Worm (Caenorhabditis elegans) whole organism, L1 larva: ENCODE results near the gene nlp-7.

Experiments used
- C04F5.9 ChIP-seq: sonication (generic microtip); optimal IDR thresholded peaks from 2 replicates; lab custom pipeline; 2016; ENCODE audit warnings: missing genetic modification characterization, missing compliant biosample characterization
- C16A3.4 ChIP-seq: fragments of 150-350 bp; optimal IDR thresholded peaks from 2 replicates; lab custom pipeline; 2014; ENCODE audit warnings: missing biosample characterization, missing genetic modification characterization
- C34B4.2 ChIP-seq: sonication (generic microtip); optimal IDR thresholded peaks from 2 replicates; lab custom pipeline; 2017; ENCODE audit warnings: mild to moderate bottlenecking, missing genetic modification characterization, missing compliant biosample characterization
- F16B12.6 ChIP-seq: fragments of 150-350 bp; optimal IDR thresholded peaks from 2 replicates; lab custom pipeline; 2014; ENCODE audit warnings: missing biosample characterization, missing genetic modification characterization
- Y116A8C.19 ChIP-seq: sonication (generic microtip); optimal IDR thresholded peaks from 2 replicates; lab custom pipeline; 2016; ENCODE audit warnings: missing compliant biosample characterization, missing genetic modification characterization, borderline replicate concordance
- alr-1 ChIP-seq: fragments of 200-800 bp; sonication (Bioruptor generic); optimal IDR thresholded peaks from 2 replicates; lab custom pipeline; 2018; ENCODE audit warnings: borderline replicate concordance, mild to moderate bottlenecking, missing genetic modification characterization, missing compliant biosample characterization
- ama-1 ChIP-seq: fragments of 150-350 bp; optimal IDR thresholded peaks from 2 replicates; lab custom pipeline; 2014
- ceh-63 ChIP-seq: fragments of 200-800 bp; sonication (Bioruptor generic); optimal IDR thresholded peaks from 2 replicates; lab custom pipeline; 2018; ENCODE audit warnings: mild to moderate bottlenecking, missing genetic modification characterization, missing compliant biosample characterization
- egl-27 ChIP-seq, 2 experiments: fragments of 150-350 bp in 1 of 2; sonication (generic microtip); optimal IDR thresholded peaks; 3 replicates each; lab custom pipeline; 2017 to 2018; ENCODE audit warnings: missing biosample characterization in 2 of 2, missing genetic modification characterization in 2 of 2, missing genetic modification reagents in 2 of 2
- elt-2 ChIP-seq: sonication (generic microtip); optimal IDR thresholded peaks from 2 replicates; lab custom pipeline; 2016; ENCODE audit warnings: missing genetic modification characterization, mild to moderate bottlenecking, inconsistent platforms, missing compliant biosample characterization, missing genetic modification reagents
- elt-3 ChIP-seq, 6 experiments: fragments of 150-350 bp in 1 of 6; sonication (generic microtip); optimal IDR thresholded peaks; 2 replicates each; lab custom pipeline; 2017 to 2018; ENCODE audit warnings: missing biosample characterization in 6 of 6, missing genetic modification characterization in 6 of 6, inconsistent platforms in 1 of 6
- fkh-10 ChIP-seq: sonication (generic microtip); optimal IDR thresholded peaks from 2 replicates; lab custom pipeline; 2017; ENCODE audit warnings: missing biosample characterization, missing genetic modification reagents, missing genetic modification characterization
- grh-1 ChIP-seq: fragments of 200-800 bp; sonication (Bioruptor generic); IDR thresholded peaks from 2 replicates; pipeline ENCODE4 v1.3.6; 2022; ENCODE audit warnings: missing genetic modification reagents, missing genetic modification characterization, missing compliant biosample characterization
- hlh-4 ChIP-seq: sonication (generic microtip); optimal IDR thresholded peaks from 2 replicates; lab custom pipeline; 2016; ENCODE audit warnings: mild to moderate bottlenecking, missing genetic modification characterization, missing compliant biosample characterization
- hpl-2 ChIP-seq: fragments of 150-350 bp; optimal IDR thresholded peaks from 2 replicates; lab custom pipeline; 2014; ENCODE audit warnings: missing biosample characterization, missing genetic modification reagents, missing genetic modification characterization
- irx-1 ChIP-seq: sonication (generic microtip); optimal IDR thresholded peaks from 2 replicates; lab custom pipeline; 2016; ENCODE audit warnings: missing genetic modification characterization, missing compliant biosample characterization
- isw-1 ChIP-seq: fragments of 200-800 bp; sonication (Bioruptor generic); IDR thresholded peaks from 2 replicates; pipeline ENCODE4 v1.3.6; 2022; ENCODE audit warnings: missing genetic modification characterization, missing compliant biosample characterization
- lin-35 ChIP-seq, 2 experiments: fragments of 150-350 bp; optimal IDR thresholded peaks; 2 replicates each; lab custom pipeline; 2014; ENCODE audit warnings: missing biosample characterization in 2 of 2, missing genetic modification characterization in 2 of 2, missing genetic modification reagents in 2 of 2
- lir-3 ChIP-seq: sonication (generic microtip); optimal IDR thresholded peaks from 2 replicates; lab custom pipeline; 2016; ENCODE audit warnings: mild to moderate bottlenecking, missing genetic modification characterization, moderate library complexity, missing compliant biosample characterization; ENCODE audit not compliant: poor library complexity
- lsy-2 ChIP-seq, 2 experiments: fragments of 150-350 bp; optimal IDR thresholded peaks; 2 replicates each; lab custom pipeline; 2014; ENCODE audit warnings: missing biosample characterization in 2 of 2, missing genetic modification characterization in 2 of 2
- mdl-1 ChIP-seq, 2 experiments: fragments of 150-350 bp; optimal IDR thresholded peaks; 2 replicates each; lab custom pipeline; 2014 to 2017; ENCODE audit warnings: missing biosample characterization in 2 of 2, missing genetic modification characterization in 2 of 2, inconsistent platforms in 1 of 2
- mef-2 ChIP-seq: fragments of 150-350 bp; optimal IDR thresholded peaks from 2 replicates; lab custom pipeline; 2014; ENCODE audit warnings: missing biosample characterization, missing genetic modification characterization
- mep-1 ChIP-seq: fragments of 150-350 bp; optimal IDR thresholded peaks from 2 replicates; lab custom pipeline; 2014; ENCODE audit warnings: missing biosample characterization, missing genetic modification characterization
- nhr-11 ChIP-seq: fragments of 150-350 bp; optimal IDR thresholded peaks from 2 replicates; lab custom pipeline; 2014; ENCODE audit warnings: missing biosample characterization, missing genetic modification characterization
- nhr-12 ChIP-seq: sonication (generic microtip); optimal IDR thresholded peaks from 2 replicates; lab custom pipeline; 2017; ENCODE audit warnings: missing biosample characterization, missing genetic modification characterization
- nhr-19 ChIP-seq: fragments of 200-800 bp; sonication (Bioruptor generic); conservative IDR thresholded peaks from 2 replicates; pipeline ENCODE4 v1.3.6; 2022; ENCODE audit warnings: missing genetic modification characterization, missing compliant biosample characterization
- nhr-20 ChIP-seq: sonication (generic microtip); optimal IDR thresholded peaks from 2 replicates; lab custom pipeline; 2016; ENCODE audit warnings: mild to moderate bottlenecking, missing genetic modification characterization, missing compliant biosample characterization
- nhr-237 ChIP-seq: fragments of 150-350 bp; optimal IDR thresholded peaks from 2 replicates; lab custom pipeline; 2014; ENCODE audit warnings: missing biosample characterization, missing genetic modification characterization
- nhr-47 ChIP-seq: sonication (generic microtip); optimal IDR thresholded peaks from 2 replicates; lab custom pipeline; 2016; ENCODE audit warnings: mild to moderate bottlenecking, missing genetic modification characterization, moderate library complexity, missing compliant biosample characterization
- nhr-84 ChIP-seq: sonication (generic microtip); optimal IDR thresholded peaks from 2 replicates; lab custom pipeline; 2017; ENCODE audit warnings: missing biosample characterization, missing genetic modification characterization
- nhr-85 ChIP-seq: sonication (generic microtip); peaks from one replicate; lab custom pipeline; 2016; ENCODE audit warnings: missing genetic modification characterization, inconsistent platforms, missing compliant biosample characterization
- nhr-90 ChIP-seq: sonication (generic microtip); optimal IDR thresholded peaks from 2 replicates; lab custom pipeline; 2016; ENCODE audit warnings: mild to moderate bottlenecking, missing genetic modification characterization, missing compliant biosample characterization; ENCODE audit not compliant: poor library complexity
- pag-3 ChIP-seq: sonication (generic microtip); optimal IDR thresholded peaks from 2 replicates; lab custom pipeline; 2017; ENCODE audit warnings: missing genetic modification characterization, mild to moderate bottlenecking, missing compliant biosample characterization, antibody characterized with exemption, borderline replicate concordance; ENCODE audit not compliant: insufficient read depth
- skn-1 ChIP-seq: fragments of 150-350 bp; optimal IDR thresholded peaks from 2 replicates; lab custom pipeline; 2014; ENCODE audit warnings: missing biosample characterization, missing genetic modification characterization
- snu-23 ChIP-seq: sonication (generic microtip); optimal IDR thresholded peaks from 2 replicates; lab custom pipeline; 2016; ENCODE audit warnings: missing genetic modification characterization, missing compliant biosample characterization
- sox-4 ChIP-seq: sonication (generic microtip); optimal IDR thresholded peaks from 2 replicates; lab custom pipeline; 2016; ENCODE audit warnings: missing genetic modification characterization, missing compliant biosample characterization
- swsn-7 ChIP-seq: sonication (generic microtip); optimal IDR thresholded peaks from 2 replicates; lab custom pipeline; 2016; ENCODE audit warnings: missing genetic modification characterization, missing compliant biosample characterization
- xbp-1 ChIP-seq: sonication (generic microtip); optimal IDR thresholded peaks from 2 replicates; lab custom pipeline; 2016; ENCODE audit warnings: missing genetic modification characterization, missing compliant biosample characterization
- zip-4 ChIP-seq: fragments of 200-800 bp; sonication (Bioruptor generic); optimal IDR thresholded peaks from 2 replicates; lab custom pipeline; 2018; ENCODE audit warnings: mild to moderate bottlenecking, missing genetic modification characterization, moderate library complexity, missing compliant biosample characterization
- ztf-11 ChIP-seq, 2 experiments: sonication (generic microtip); optimal IDR thresholded peaks; 2 replicates each; lab custom pipeline; 2016 to 2017; ENCODE audit warnings: missing genetic modification characterization in 2 of 2, missing biosample characterization in 1 of 2, missing compliant biosample characterization in 1 of 2

nlp-7 gene

DNA sequence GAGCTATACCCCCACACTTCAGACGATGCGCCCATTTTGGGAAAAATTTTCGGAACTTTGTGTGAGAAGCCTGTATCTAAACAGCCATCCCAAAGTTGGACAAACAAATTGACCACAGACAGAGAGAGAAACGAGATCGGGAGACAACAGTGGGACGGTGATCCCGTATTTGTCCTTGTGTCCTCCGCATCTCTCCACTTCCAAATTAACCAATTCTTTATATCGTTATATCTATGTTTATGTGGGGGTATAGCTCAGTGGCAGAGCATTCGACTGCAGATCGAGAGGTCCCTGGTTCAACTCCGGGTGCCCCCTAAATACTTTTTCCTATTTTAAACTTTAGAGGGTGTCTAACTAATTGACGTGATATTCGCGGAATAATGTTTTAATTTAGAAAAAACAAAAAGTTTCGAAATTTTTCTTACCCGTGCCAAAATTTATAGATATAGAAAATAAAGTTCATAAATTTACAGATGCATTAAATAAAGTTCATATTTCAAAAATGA lies 45.8 kb downstream of the nlp-7 start:
- TF ChIP-seq nhr-90 (tag; lab: Kevin White, UChicago), result peak; percentile 22
- TF ChIP-seq ceh-63 (GFP tag; lab: Kevin White, UChicago), result no peak

DNA sequence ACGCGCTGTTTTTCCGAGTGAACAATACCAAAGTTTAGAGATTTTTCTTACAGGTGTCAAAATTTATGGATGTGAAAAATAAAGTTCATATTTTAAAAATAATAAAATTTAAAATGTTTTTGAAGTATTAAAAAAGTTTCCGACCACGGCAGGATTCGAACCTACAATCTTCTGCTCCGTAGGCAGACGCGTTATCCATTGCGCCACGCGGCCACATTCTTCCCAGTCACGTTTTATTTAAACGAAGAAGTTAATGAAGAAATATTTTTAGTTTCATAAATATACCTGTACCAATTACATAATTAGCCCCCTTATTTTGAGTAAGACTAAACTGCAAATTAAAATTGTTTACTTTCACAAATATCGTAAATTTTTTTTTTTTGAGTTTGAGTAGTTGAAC lies 47.7 kb downstream of the nlp-7 start:
- no peak for TF ChIP-seq swsn-7 (tag; lab: Kevin White, UChicago)
- TF ChIP-seq pag-3 (tag; lab: Kevin White, UChicago), result no peak
- TF ChIP-seq nhr-12, result no peak
- peak; percentile 2 for TF ChIP-seq nhr-90 (tag; lab: Kevin White, UChicago)
- TF ChIP-seq mdl-1 (tag; optimal IDR thresholded peaks at IDR 0.05; lab: Kevin White, UChicago), result no peak
- peak; percentile 6 for TF ChIP-seq snu-23 (GFP tag; lab: Kevin White, UChicago)
- peak; percentile 12 for TF ChIP-seq elt-2
- TF ChIP-seq skn-1 (tag; lab: Kevin White, UChicago), result no peak
- TF ChIP-seq Y116A8C.19 (tag; lab: Kevin White, UChicago), result no peak
- no peak for TF ChIP-seq nhr-47 (tag; lab: Kevin White, UChicago)
- TF ChIP-seq lsy-2 (tag; optimal IDR thresholded peaks at IDR 0.05; lab: Kevin White, UChicago), result no peak
- TF ChIP-seq mef-2 (tag; lab: Kevin White, UChicago), result no peak
- TF ChIP-seq grh-1 (GFP tag; lab: Robert Waterston, UW), result no peak
- no peak for TF ChIP-seq C34B4.2 (tag; lab: Kevin White, UChicago)
- TF ChIP-seq elt-3 (tag; optimal IDR thresholded peaks at IDR 0.05; lab: Kevin White, UChicago), result no peak
- no peak for TF ChIP-seq hpl-2 (GFP tag; lab: Kevin White, UChicago)
- TF ChIP-seq fkh-10, result no peak
- no peak for TF ChIP-seq irx-1 (tag; lab: Kevin White, UChicago)
- TF ChIP-seq C04F5.9 (tag; lab: Kevin White, UChicago), result no peak
- TF ChIP-seq zip-4, result no peak
- TF ChIP-seq alr-1 (tag; lab: Kevin White, UChicago), result no peak
- no peak for TF ChIP-seq sox-4 (tag; lab: Kevin White, UChicago)
- TF ChIP-seq lin-35 (GFP tag; optimal IDR thresholded peaks at IDR 0.05; lab: Kevin White, UChicago), result peak in 1 of 2 experiments; percentile 20
- peak; percentile 17 for TF ChIP-seq nhr-20 (tag; lab: Kevin White, UChicago)
- TF ChIP-seq nhr-237 (tag; lab: Kevin White, UChicago), result no peak
- no peak for TF ChIP-seq ztf-11 (tag; optimal IDR thresholded peaks at IDR 0.05; lab: Kevin White, UChicago)
- TF ChIP-seq nhr-85 (tag; lab: Kevin White, UChicago), result peak; percentile 38
- no peak for TF ChIP-seq xbp-1 (tag; lab: Kevin White, UChicago)
- TF ChIP-seq C16A3.4 (tag; lab: Kevin White, UChicago), result no peak
- no peak for TF ChIP-seq isw-1 (GFP tag; lab: Robert Waterston, UW)
- TF ChIP-seq egl-27 (tag; optimal IDR thresholded peaks at IDR 0.05; lab: Kevin White, UChicago), result no peak
- no peak for TF ChIP-seq nhr-84 (tag; lab: Kevin White, UChicago)
- no peak for TF ChIP-seq nhr-11
- TF ChIP-seq F16B12.6 (tag; lab: Kevin White, UChicago), result no peak
- TF ChIP-seq nhr-19 (GFP tag; lab: Robert Waterston, UW), result no peak
- TF ChIP-seq mep-1, result no peak
- no peak for TF ChIP-seq hlh-4 (tag; lab: Kevin White, UChicago)
- no peak for TF ChIP-seq ama-1 (lab: Kevin White, UChicago)
- no peak for TF ChIP-seq lir-3 (tag; lab: Kevin White, UChicago)
